Worm (Caenorhabditis elegans) whole organism, mixed stage, embryonic: ENCODE results near the gene C08B6.11.

ENCODE experiments used
- M03D4.4 ChIP-seq: sonication (generic microtip); optimal IDR thresholded peaks from 2 replicates; lab custom pipeline; 2017; ENCODE audit warnings: mild to moderate bottlenecking, missing genetic modification characterization, missing compliant biosample characterization
- bed-3 ChIP-seq: fragments of 200-800 bp; sonication (Bioruptor generic); optimal IDR thresholded peaks from 3 replicates; lab custom pipeline; 2018; ENCODE audit warnings: mild to moderate bottlenecking, missing genetic modification characterization, moderate library complexity, missing compliant biosample characterization
- ceh-43 ChIP-seq: fragments of 200-800 bp; sonication (Bioruptor generic); optimal IDR thresholded peaks from 2 replicates; lab custom pipeline; 2018; ENCODE audit warnings: mild to moderate bottlenecking, missing genetic modification characterization, moderate library complexity, missing compliant biosample characterization
- ces-1 ChIP-seq: fragments of 150-350 bp; optimal IDR thresholded peaks from 2 replicates; lab custom pipeline; 2014; ENCODE audit warnings: missing biosample characterization, missing genetic modification reagents, missing genetic modification characterization
- elt-1 ChIP-seq: sonication (generic microtip); optimal IDR thresholded peaks from 2 replicates; lab custom pipeline; 2017; ENCODE audit warnings: missing genetic modification characterization, mild to moderate bottlenecking, missing compliant biosample characterization, antibody characterized with exemption, moderate library complexity, borderline replicate concordance; ENCODE audit not compliant: insufficient read depth
- elt-3 ChIP-seq: fragments of 150-350 bp; optimal IDR thresholded peaks from 2 replicates; lab custom pipeline; 2014; ENCODE audit warnings: missing biosample characterization, missing genetic modification characterization
- flh-1 ChIP-seq: fragments of 200-800 bp; sonication (Bioruptor generic); optimal IDR thresholded peaks from 2 replicates; lab custom pipeline; 2018; ENCODE audit warnings: mild to moderate bottlenecking, missing genetic modification characterization, moderate library complexity, missing compliant biosample characterization
- ham-2 ChIP-seq: fragments of 200-800 bp; sonication (Bioruptor generic); optimal IDR thresholded peaks from 2 replicates; lab custom pipeline; 2018; ENCODE audit warnings: mild to moderate bottlenecking, missing genetic modification characterization, missing compliant biosample characterization
- hlh-1 ChIP-seq: fragments of 150-350 bp; optimal IDR thresholded peaks from 2 replicates; lab custom pipeline; 2014; ENCODE audit warnings: missing biosample characterization, missing genetic modification reagents, missing genetic modification characterization
- lin-13 ChIP-seq: fragments of 150-350 bp; optimal IDR thresholded peaks from 2 replicates; lab custom pipeline; 2014; ENCODE audit warnings: missing biosample characterization, missing genetic modification characterization
- lin-32 ChIP-seq: fragments of 200-800 bp; sonication (Bioruptor generic); optimal IDR thresholded peaks from 2 replicates; lab custom pipeline; 2018; ENCODE audit warnings: mild to moderate bottlenecking, missing genetic modification characterization, missing compliant biosample characterization
- lsy-2 ChIP-seq: fragments of 150-350 bp; optimal IDR thresholded peaks from 2 replicates; lab custom pipeline; 2014; ENCODE audit warnings: missing biosample characterization, missing genetic modification characterization
- mab-5 ChIP-seq: fragments of 150-350 bp; optimal IDR thresholded peaks from 2 replicates; lab custom pipeline; 2014; ENCODE audit warnings: missing biosample characterization, missing genetic modification characterization
- mep-1 ChIP-seq: fragments of 150-350 bp; optimal IDR thresholded peaks from 2 replicates; lab custom pipeline; 2017; ENCODE audit warnings: missing biosample characterization, missing genetic modification reagents, missing genetic modification characterization, inconsistent platforms
- mls-2 ChIP-seq: sonication (generic microtip); optimal IDR thresholded peaks from 2 replicates; lab custom pipeline; 2016; ENCODE audit warnings: mild to moderate bottlenecking, missing genetic modification characterization, moderate library complexity, missing compliant biosample characterization
- nhr-12 ChIP-seq: fragments of 150-350 bp; optimal IDR thresholded peaks from 2 replicates; lab custom pipeline; 2014; ENCODE audit warnings: missing biosample characterization, missing genetic modification characterization
- nhr-2 ChIP-seq: fragments of 150-350 bp; optimal IDR thresholded peaks from 2 replicates; lab custom pipeline; 2014; ENCODE audit warnings: missing biosample characterization, missing genetic modification characterization
- nhr-237 ChIP-seq: fragments of 150-350 bp; optimal IDR thresholded peaks from 2 replicates; lab custom pipeline; 2014; ENCODE audit warnings: missing biosample characterization, missing genetic modification characterization
- nhr-28 ChIP-seq: fragments of 150-350 bp; optimal IDR thresholded peaks from 2 replicates; lab custom pipeline; 2014; ENCODE audit warnings: missing biosample characterization, missing genetic modification characterization
- nhr-76 ChIP-seq: sonication (generic microtip); optimal IDR thresholded peaks from 2 replicates; lab custom pipeline; 2017; ENCODE audit warnings: missing biosample characterization, missing genetic modification characterization
- pha-4 ChIP-seq: fragments of 150-350 bp; optimal IDR thresholded peaks from 2 replicates; lab custom pipeline; 2018; ENCODE audit warnings: missing biosample characterization, missing genetic modification reagents, missing genetic modification characterization
- unc-120 ChIP-seq: sonication (generic microtip); optimal IDR thresholded peaks from 2 replicates; lab custom pipeline; 2017; ENCODE audit warnings: missing genetic modification characterization, missing compliant biosample characterization; ENCODE audit not compliant: poor library complexity, severe bottlenecking
- unc-39 ChIP-seq: fragments of 150-350 bp; optimal IDR thresholded peaks from 2 replicates; lab custom pipeline; 2014; ENCODE audit warnings: missing biosample characterization, missing genetic modification characterization
- unc-62 ChIP-seq: fragments of 150-350 bp; optimal IDR thresholded peaks from 2 replicates; lab custom pipeline; 2014; ENCODE audit warnings: missing biosample characterization, missing genetic modification reagents, missing genetic modification characterization
- zip-8 ChIP-seq: fragments of 150-350 bp; optimal IDR thresholded peaks from 2 replicates; lab custom pipeline; 2014; ENCODE audit warnings: missing biosample characterization, missing genetic modification characterization
- ztf-11 ChIP-seq: fragments of 150-350 bp; optimal IDR thresholded peaks from 2 replicates; lab custom pipeline; 2014; ENCODE audit warnings: missing biosample characterization, missing genetic modification characterization

C08B6.11 gene

DNA sequence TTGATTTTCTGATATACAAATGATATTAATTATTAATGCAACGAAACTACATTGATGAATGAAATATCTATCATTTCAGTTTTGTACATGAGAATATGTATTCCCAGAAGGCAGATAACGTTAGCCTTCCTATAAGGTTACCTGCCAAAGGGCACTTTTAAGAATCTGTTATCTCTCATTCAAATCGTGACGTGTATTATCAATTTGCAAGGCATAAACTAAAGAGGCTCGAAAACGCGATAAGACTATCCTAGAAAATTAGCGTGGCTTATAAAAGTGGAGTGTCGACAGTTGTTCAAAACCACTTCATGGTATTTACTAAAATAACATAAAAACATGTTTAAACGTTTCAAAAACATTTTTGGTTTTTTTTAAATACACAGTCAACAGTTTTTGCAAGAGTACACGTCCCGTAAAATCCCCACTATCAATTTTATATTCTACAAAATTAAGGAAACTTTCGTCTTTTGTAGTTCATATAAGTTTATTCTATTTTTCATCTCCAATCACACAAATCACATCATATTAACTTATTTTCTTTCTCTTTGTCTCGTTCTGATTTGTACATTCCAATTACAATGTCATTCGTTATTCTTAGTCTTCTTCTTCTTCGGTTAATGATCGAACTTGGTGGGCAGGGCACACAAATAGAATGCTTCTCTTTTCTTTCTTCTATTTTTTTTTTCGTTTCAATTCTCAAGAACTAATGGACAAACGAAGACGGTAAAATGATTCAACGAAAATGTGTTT is 17.6 kb downstream of the C08B6.11 start, which contains the start of gene C08B6.10:
TSS of gene C08B6.10 (plus strand) at position 700 of the 750 bp plus-strand sequence.
- TF ChIP-seq zip-8 (tag; lab: Kevin White, UChicago) (no peak), M03D4.4 (tag; lab: Kevin White, UChicago) (no peak), nhr-28 (tag; lab: Kevin White, UChicago) (no peak), nhr-2 (tag; lab: Kevin White, UChicago) (no peak), lin-32 (GFP tag; lab: Kevin White, UChicago) (no peak), ceh-43 (GFP tag; lab: Kevin White, UChicago) (no peak), ztf-11 (tag; lab: Kevin White, UChicago) (no peak), mab-5 (tag; lab: Kevin White, UChicago) (no peak), nhr-76 (no peak), ham-2 (GFP tag; lab: Kevin White, UChicago) (no peak)

DNA sequence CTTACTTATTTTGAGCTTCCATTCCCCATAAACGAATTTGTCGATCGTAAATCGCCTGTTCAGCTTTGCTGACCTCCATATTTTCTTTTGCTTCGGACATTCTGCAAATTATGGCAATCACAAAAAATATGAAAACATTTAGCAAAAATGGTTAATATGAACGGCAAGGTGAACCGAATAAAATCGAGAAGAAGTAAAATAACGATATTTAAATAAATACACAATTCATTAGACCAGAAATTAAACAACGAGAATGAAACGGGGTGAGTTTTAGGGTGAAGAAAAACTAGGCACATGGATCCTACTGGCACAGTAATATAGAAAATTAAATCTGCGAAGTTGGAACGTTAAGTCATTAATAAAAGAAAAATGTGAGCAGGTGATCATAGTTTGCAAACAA is 22.8 kb downstream of the C08B6.11 start, which contains the start of gene aos-1:
TSS of gene aos-1 (minus strand) at position 101 of the 400 bp plus-strand sequence.
- no peak for TF ChIP-seq nhr-12 (tag; lab: Kevin White, UChicago)
- TF ChIP-seq lin-13 (tag; lab: Kevin White, UChicago): no peak
- TF ChIP-seq ham-2 (GFP tag; lab: Kevin White, UChicago): no peak
- no peak for TF ChIP-seq zip-8 (tag; lab: Kevin White, UChicago)
- TF ChIP-seq hlh-1 (tag; lab: Kevin White, UChicago): no peak
- no peak for TF ChIP-seq mep-1 (tag; lab: Kevin White, UChicago)
- TF ChIP-seq ztf-11 (tag; lab: Kevin White, UChicago): no peak
- TF ChIP-seq nhr-28 (tag; lab: Kevin White, UChicago): no peak
- TF ChIP-seq flh-1: no peak
- no peak for TF ChIP-seq mls-2 (tag; lab: Kevin White, UChicago)
- TF ChIP-seq elt-3 (tag; lab: Kevin White, UChicago): no peak
- TF ChIP-seq M03D4.4 (tag; lab: Kevin White, UChicago): no peak

DNA sequence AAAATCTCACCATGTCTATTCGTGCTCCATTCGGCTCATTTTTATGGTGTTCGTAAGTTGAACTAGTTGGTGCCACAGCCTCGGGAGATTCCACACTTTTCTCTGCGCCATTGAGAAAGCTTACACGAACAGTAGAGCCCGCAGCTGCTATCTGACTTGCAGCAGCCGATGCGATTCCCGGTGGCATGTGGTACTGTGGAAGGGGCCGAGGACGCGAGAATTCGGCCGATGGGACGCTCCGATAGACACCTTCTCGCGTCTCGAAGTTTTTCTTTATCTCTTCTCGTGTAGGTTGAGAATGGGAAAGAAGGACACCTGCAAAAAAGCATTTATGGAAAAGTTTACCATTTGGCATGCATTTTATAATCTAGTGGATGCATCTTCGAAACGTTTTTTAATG is 25.9 kb downstream of the C08B6.11 start:
- TF ChIP-seq zip-8 (tag; lab: Kevin White, UChicago) (no peak), ces-1 (GFP tag; lab: Kevin White, UChicago) (no peak)

DNA sequence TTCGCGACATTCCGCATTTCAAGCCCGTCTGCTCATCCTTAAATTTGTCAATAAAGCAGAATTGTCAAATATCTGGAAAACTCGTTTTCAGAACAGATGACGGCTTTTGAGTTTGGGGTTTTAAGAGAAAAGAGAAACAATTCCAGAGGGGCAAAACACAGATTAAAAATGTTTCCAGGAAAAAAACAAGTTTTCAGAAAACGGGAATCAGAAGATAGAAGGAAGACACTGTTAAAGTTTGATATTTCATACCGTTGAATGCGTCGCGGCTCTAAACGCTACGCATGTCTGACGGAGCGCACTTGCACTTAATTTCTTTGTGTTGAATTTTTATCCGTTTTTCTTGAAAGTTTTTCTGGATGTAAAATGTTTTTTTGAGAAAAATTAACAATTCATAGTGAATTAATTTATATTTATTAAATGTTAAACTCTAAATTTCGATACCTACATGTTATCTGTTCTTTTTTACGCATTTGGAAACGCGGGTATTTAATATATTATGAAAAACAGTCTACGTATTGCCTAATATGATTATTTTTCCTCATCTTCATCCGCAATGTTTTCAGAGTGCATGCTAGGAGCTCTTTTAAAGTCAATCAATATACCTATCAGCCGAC is 26.8 kb downstream of the C08B6.11 start, which contains the start of the genes C08B6.18, wdr-20 and C08B6.8:
TSS of gene C08B6.18 (minus strand) at position 51 of the 617 bp plus-strand sequence.
TSS of gene wdr-20 (minus strand) at position 82 of the 617 bp plus-strand sequence.
TSS of gene C08B6.8 (plus strand) at position 567 of the 617 bp plus-strand sequence.
- peak; percentile 26 for TF ChIP-seq nhr-237 (tag; lab: Kevin White, UChicago)
- TF ChIP-seq nhr-28 (tag; lab: Kevin White, UChicago): no peak
- peak; percentile 41 for TF ChIP-seq lsy-2 (tag; lab: Kevin White, UChicago)
- no peak for TF ChIP-seq elt-1
- TF ChIP-seq pha-4 (tag; lab: Kevin White, UChicago): peak; percentile 26
- TF ChIP-seq ces-1 (GFP tag; lab: Kevin White, UChicago): peak; percentile 40
- TF ChIP-seq mep-1 (tag; lab: Kevin White, UChicago): peak; percentile 59

DNA sequence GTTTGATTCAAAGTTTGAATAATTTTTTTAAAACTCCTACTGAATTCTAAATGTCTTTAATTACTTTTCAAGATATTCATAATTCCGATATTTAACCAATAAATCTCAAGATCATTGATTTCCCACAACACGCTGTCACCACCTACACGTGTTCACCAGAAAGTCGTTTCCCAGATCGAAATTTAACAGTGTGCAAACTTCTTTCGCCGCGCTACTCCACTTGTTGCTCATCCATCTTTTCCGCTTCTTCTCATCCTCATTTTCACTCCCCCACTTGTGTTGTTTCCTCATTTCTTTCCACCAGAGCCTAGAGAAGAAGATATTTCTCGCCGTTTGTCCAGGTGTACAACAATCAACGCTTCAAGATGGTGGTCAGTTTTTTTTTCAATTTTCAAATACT is 38.2 kb downstream of the C08B6.11 start, which contains the start of gene C51E3.9:
TSS of gene C51E3.9 (plus strand) at position 301 of the 400 bp plus-strand sequence.
- peak; percentile 27 for TF ChIP-seq hlh-1 (tag; lab: Kevin White, UChicago)
- no peak for TF ChIP-seq ham-2 (GFP tag; lab: Kevin White, UChicago)
- no peak for TF ChIP-seq nhr-2 (tag; lab: Kevin White, UChicago)
- TF ChIP-seq pha-4 (tag; lab: Kevin White, UChicago): no peak
- TF ChIP-seq unc-39 (tag; lab: Kevin White, UChicago): no peak
- TF ChIP-seq elt-3 (tag; lab: Kevin White, UChicago): no peak
- no peak for TF ChIP-seq M03D4.4 (tag; lab: Kevin White, UChicago)
- TF ChIP-seq unc-62: no peak

DNA sequence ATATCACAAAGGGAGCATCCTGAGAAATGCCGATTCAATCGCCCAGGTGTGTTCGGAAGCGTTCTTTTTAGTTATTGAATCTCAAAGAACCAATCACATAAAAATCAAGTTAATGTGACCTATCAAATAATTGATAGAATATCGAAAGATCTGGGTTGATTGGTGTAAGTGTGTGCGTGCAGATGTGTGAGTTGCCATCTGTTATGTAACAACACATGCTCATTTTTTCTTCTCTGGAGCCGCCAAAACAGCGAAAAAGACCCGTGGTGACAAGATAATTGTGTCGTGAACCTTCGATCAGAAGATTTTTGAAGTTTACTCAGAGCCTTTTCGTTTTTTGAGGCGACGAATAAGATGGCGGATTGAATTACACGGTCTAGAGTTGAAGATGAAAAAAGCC is 39.4 kb downstream of the C08B6.11 start:
- TF ChIP-seq bed-3 (GFP tag; lab: Kevin White, UChicago): no peak
- TF ChIP-seq hlh-1 (tag; lab: Kevin White, UChicago): peak; percentile 52
- TF ChIP-seq unc-62: peak; percentile 44
- TF ChIP-seq nhr-28 (tag; lab: Kevin White, UChicago): no peak
- TF ChIP-seq ham-2 (GFP tag; lab: Kevin White, UChicago): no peak
- peak; percentile 16 for TF ChIP-seq unc-120
